Fruit fly (Drosophila melanogaster) whole organism, embryonic: Measurements from ENCODE around the gene Gr32a.

ENCODE experiments used
- Antp ChIP-seq: fragments of 200-800 bp; sonication (Bioruptor generic); optimal IDR thresholded peaks from 3 replicates; lab custom pipeline; 2016; ENCODE audit warnings: missing biosample characterization, missing genetic modification characterization
- Atf6 ChIP-seq: fragments of 200-800 bp; sonication (Bioruptor generic); IDR thresholded peaks from 2 replicates; pipeline ENCODE4 v1.3.6; 2022; ENCODE audit warnings: missing biosample characterization, missing genetic modification characterization
- Bgb ChIP-seq: fragments of 200-800 bp; sonication (Bioruptor generic); IDR thresholded peaks from 2 replicates; pipeline ENCODE4 v1.3.6; 2022; ENCODE audit warnings: missing biosample characterization, missing genetic modification characterization; ENCODE audit not compliant: partially characterized antibody
- CG12236 ChIP-seq: fragments of 200-800 bp; sonication (Bioruptor generic); optimal IDR thresholded peaks from 2 replicates; lab custom pipeline; 2016; ENCODE audit warnings: missing biosample characterization, missing genetic modification characterization
- CG1233 ChIP-seq: fragments of 200-800 bp; sonication (Bioruptor generic); optimal IDR thresholded peaks from 4 replicates; lab custom pipeline; 2018; ENCODE audit warnings: missing biosample characterization, mild to moderate bottlenecking, missing genetic modification characterization
- CG12391 ChIP-seq: fragments of 200-800 bp; sonication (Bioruptor generic); optimal IDR thresholded peaks from 3 replicates; lab custom pipeline; 2018; ENCODE audit warnings: missing biosample characterization, mild to moderate bottlenecking, missing genetic modification characterization, moderate library complexity
- CG13296 ChIP-seq: fragments of 200-800 bp; sonication (Bioruptor generic); optimal IDR thresholded peaks from 3 replicates; lab custom pipeline; 2018; ENCODE audit warnings: missing biosample characterization, mild to moderate bottlenecking, missing genetic modification characterization
- CG13775 ChIP-seq: fragments of 200-800 bp; sonication (Bioruptor generic); optimal IDR thresholded peaks from 3 replicates; lab custom pipeline; 2017; ENCODE audit warnings: missing biosample characterization, mild to moderate bottlenecking, missing genetic modification characterization
- CG15514 ChIP-seq: fragments of 200-800 bp; sonication (Bioruptor generic); optimal IDR thresholded peaks from 3 replicates; lab custom pipeline; 2017; ENCODE audit warnings: missing biosample characterization, missing genetic modification characterization, mild to moderate bottlenecking, moderate library complexity, missing genetic modification reagents
- CG15696 ChIP-seq: fragments of 200-800 bp; sonication (Bioruptor generic); optimal IDR thresholded peaks from 2 replicates; lab custom pipeline; 2019; ENCODE audit warnings: missing biosample characterization, mild to moderate bottlenecking, missing genetic modification characterization, moderate library complexity
- CG17186 ChIP-seq: fragments of 200-800 bp; sonication (Bioruptor generic); optimal IDR thresholded peaks from 3 replicates; lab custom pipeline; 2017; ENCODE audit warnings: missing biosample characterization, missing genetic modification reagents, missing genetic modification characterization
- CG17359 ChIP-seq: fragments of 200-800 bp; sonication (Bioruptor generic); optimal IDR thresholded peaks from 3 replicates; lab custom pipeline; 2018; ENCODE audit warnings: missing biosample characterization, mild to moderate bottlenecking, missing genetic modification characterization, moderate library complexity
- CG17829 ChIP-seq: fragments of 200-800 bp; optimal IDR thresholded peaks from 2 replicates; lab custom pipeline; 2019; ENCODE audit warnings: missing biosample characterization, mild to moderate bottlenecking, missing genetic modification characterization, moderate library complexity
- CG30020 ChIP-seq: fragments of 200-800 bp; optimal IDR thresholded peaks from 2 replicates; lab custom pipeline; 2019; ENCODE audit warnings: missing biosample characterization, mild to moderate bottlenecking, missing genetic modification characterization, moderate library complexity
- CG34376 ChIP-seq: fragments of 200-800 bp; sonication (Bioruptor generic); optimal IDR thresholded peaks from 2 replicates; lab custom pipeline; 2018; ENCODE audit warnings: missing biosample characterization, mild to moderate bottlenecking, missing genetic modification characterization
- CG34422 ChIP-seq: fragments of 200-800 bp; sonication (Bioruptor generic); IDR thresholded peaks from 3 replicates; pipeline ENCODE4 v1.3.6; 2022; ENCODE audit warnings: missing biosample characterization, missing genetic modification characterization
- CG42726 ChIP-seq: fragments of 200-800 bp; sonication (Bioruptor generic); IDR thresholded peaks from 2 replicates; pipeline ENCODE4 v1.3.6; 2022; ENCODE audit warnings: missing biosample characterization, missing genetic modification characterization; ENCODE audit not compliant: partially characterized antibody
- CG6254 ChIP-seq: fragments of 200-800 bp; sonication (Bioruptor generic); optimal IDR thresholded peaks from 3 replicates; lab custom pipeline; 2017; ENCODE audit warnings: mild to moderate bottlenecking, missing biosample characterization, missing genetic modification reagents, missing genetic modification characterization
- CG6689 ChIP-seq: fragments of 200-800 bp; sonication (Bioruptor generic); IDR thresholded peaks from 2 replicates; pipeline ENCODE4 v1.3.6; 2022; ENCODE audit warnings: missing biosample characterization, missing genetic modification characterization
- CG9609 ChIP-seq: fragments of 200-800 bp; sonication (Bioruptor generic); optimal IDR thresholded peaks from 3 replicates; lab custom pipeline; 2016; ENCODE audit warnings: missing biosample characterization, missing genetic modification characterization
- CG9932 ChIP-seq: fragments of 200-800 bp; sonication (Bioruptor generic); IDR thresholded peaks from 2 replicates; pipeline ENCODE4 v1.3.6; 2022; ENCODE audit warnings: missing biosample characterization, missing genetic modification characterization
- CrebB ChIP-seq: fragments of 200-800 bp; sonication (Bioruptor generic); optimal IDR thresholded peaks from 3 replicates; lab custom pipeline; 2018; ENCODE audit warnings: missing biosample characterization, mild to moderate bottlenecking, missing genetic modification characterization
- Dll ChIP-seq: fragments of 200-800 bp; sonication (Bioruptor generic); IDR thresholded peaks from 4 replicates; pipeline ENCODE4 v1.3.6; 2022; ENCODE audit warnings: missing biosample characterization, missing genetic modification characterization; ENCODE audit not compliant: partially characterized antibody
- E2f1 ChIP-seq: fragments of 200-800 bp; sonication (Bioruptor generic); IDR thresholded peaks from 2 replicates; pipeline ENCODE4 v1.3.6; 2022; ENCODE audit warnings: missing biosample characterization, missing genetic modification characterization
- Ets65A ChIP-seq: fragments of 200-800 bp; sonication (Bioruptor generic); peaks from one replicate; lab custom pipeline; 2016; ENCODE audit warnings: missing biosample characterization, missing genetic modification characterization
- Hmx ChIP-seq: fragments of 200-800 bp; sonication (Bioruptor generic); optimal IDR thresholded peaks from 2 replicates; lab custom pipeline; 2016; ENCODE audit warnings: missing biosample characterization, missing genetic modification characterization
- Med ChIP-seq: fragments of 200-800 bp; sonication (Bioruptor generic); peaks from one replicate; lab custom pipeline; 2016; ENCODE audit warnings: missing biosample characterization, missing genetic modification characterization, mild to moderate bottlenecking, inconsistent platforms, moderate library complexity
- Mes4 ChIP-seq: fragments of 200-800 bp; sonication (Bioruptor generic); optimal IDR thresholded peaks from 2 replicates; lab custom pipeline; 2016; ENCODE audit warnings: missing biosample characterization, missing genetic modification characterization
- NfI ChIP-seq: fragments of 200-800 bp; sonication (Bioruptor generic); optimal IDR thresholded peaks from 3 replicates; lab custom pipeline; 2018; ENCODE audit warnings: missing biosample characterization, mild to moderate bottlenecking, missing genetic modification characterization, moderate library complexity
- Opbp ChIP-seq: fragments of 200-800 bp; sonication (Bioruptor generic); IDR thresholded peaks from 3 replicates; pipeline ENCODE4 v1.3.6; 2022; ENCODE audit warnings: missing biosample characterization, missing genetic modification characterization; ENCODE audit not compliant: partially characterized antibody
- Poxn ChIP-seq: fragments of 200-800 bp; sonication (Bioruptor generic); IDR thresholded peaks from 2 replicates; pipeline ENCODE4 v1.3.6; 2022; ENCODE audit warnings: missing biosample characterization, missing genetic modification characterization
- Sry-β ChIP-seq: fragments of 200-800 bp; sonication (Bioruptor generic); optimal IDR thresholded peaks from 2 replicates; lab custom pipeline; 2018; ENCODE audit warnings: missing biosample characterization, mild to moderate bottlenecking, missing genetic modification characterization, moderate library complexity
- Sry-δ ChIP-seq: fragments of 200-800 bp; sonication (Bioruptor generic); optimal IDR thresholded peaks from 2 replicates; lab custom pipeline; 2016; ENCODE audit warnings: missing biosample characterization, missing genetic modification characterization
- al ChIP-seq: fragments of 200-800 bp; sonication (Bioruptor generic); IDR thresholded peaks from 2 replicates; pipeline ENCODE4 v1.3.6; 2022; ENCODE audit warnings: missing biosample characterization, missing genetic modification characterization
- bcd ChIP-seq: fragments of 200-800 bp; sonication (Bioruptor generic); optimal IDR thresholded peaks from 2 replicates; lab custom pipeline; 2017; ENCODE audit warnings: missing biosample characterization, mild to moderate bottlenecking, missing genetic modification characterization
- dmrt99B ChIP-seq: fragments of 200-800 bp; sonication (Bioruptor generic); optimal IDR thresholded peaks from 2 replicates; lab custom pipeline; 2018; ENCODE audit warnings: missing biosample characterization, mild to moderate bottlenecking, missing genetic modification characterization, moderate library complexity
- h ChIP-seq: fragments of >200 bp; optimal IDR thresholded peaks from 2 replicates; lab custom pipeline; 2017
- hkb ChIP-seq, 2 experiments: fragments of 200-800 bp in 1 of 2; fragments of >200 bp in 1 of 2; sonication (Bioruptor generic) in 1 of 2; IDR thresholded peaks in 1 of 2; optimal IDR thresholded peaks in 1 of 2; 2 replicates each; pipeline versions ENCODE4 v1.3.6 to Lab custom; 2017 to 2022; ENCODE audit warnings: missing biosample characterization in 1 of 2, missing genetic modification characterization in 1 of 2
- ind ChIP-seq: fragments of 200-800 bp; sonication (Bioruptor generic); optimal IDR thresholded peaks from 3 replicates; lab custom pipeline; 2016; ENCODE audit warnings: missing biosample characterization, missing genetic modification characterization
- peb ChIP-seq: fragments of 200-800 bp; sonication (Bioruptor generic); IDR thresholded peaks from 2 replicates; pipeline ENCODE4 v1.3.6; 2022; ENCODE audit warnings: missing biosample characterization, missing genetic modification characterization
- prd ChIP-seq, 3 experiments: fragments of >200 bp in 2 of 3; fragments of 200-800 bp in 1 of 3; sonication (Bioruptor generic) in 1 of 3; optimal IDR thresholded peaks in 2 of 3; IDR thresholded peaks in 1 of 3; 2 replicates in 2 of 3; 3 replicates in 1 of 3; pipeline versions ENCODE4 v1.3.6 to Lab custom; 2017 to 2022; ENCODE audit warnings: missing biosample characterization in 1 of 3, missing genetic modification characterization in 1 of 3
- psq ChIP-seq: fragments of 200-800 bp; sonication (Bioruptor generic); optimal IDR thresholded peaks from 2 replicates; lab custom pipeline; 2017; ENCODE audit warnings: missing biosample characterization, missing genetic modification characterization
- rib ChIP-seq: fragments of 200-800 bp; sonication (Bioruptor generic); IDR thresholded peaks from 2 replicates; pipeline ENCODE4 v1.3.6; 2022; ENCODE audit warnings: missing biosample characterization, missing genetic modification characterization
- sens ChIP-seq: fragments of 200-800 bp; sonication (Bioruptor generic); peaks from one replicate; lab custom pipeline; 2016; ENCODE audit warnings: missing biosample characterization, missing genetic modification characterization
- sens-2 ChIP-seq: fragments of 200-800 bp; sonication (Bioruptor generic); IDR thresholded peaks from 2 replicates; pipeline ENCODE4 v1.3.6; 2022; ENCODE audit warnings: missing biosample characterization, missing genetic modification characterization
- sqz ChIP-seq: fragments of 200-800 bp; sonication (Bioruptor generic); optimal IDR thresholded peaks from 3 replicates; lab custom pipeline; 2018; ENCODE audit warnings: missing biosample characterization, mild to moderate bottlenecking, missing genetic modification characterization

The Gr32a gene

DNA sequence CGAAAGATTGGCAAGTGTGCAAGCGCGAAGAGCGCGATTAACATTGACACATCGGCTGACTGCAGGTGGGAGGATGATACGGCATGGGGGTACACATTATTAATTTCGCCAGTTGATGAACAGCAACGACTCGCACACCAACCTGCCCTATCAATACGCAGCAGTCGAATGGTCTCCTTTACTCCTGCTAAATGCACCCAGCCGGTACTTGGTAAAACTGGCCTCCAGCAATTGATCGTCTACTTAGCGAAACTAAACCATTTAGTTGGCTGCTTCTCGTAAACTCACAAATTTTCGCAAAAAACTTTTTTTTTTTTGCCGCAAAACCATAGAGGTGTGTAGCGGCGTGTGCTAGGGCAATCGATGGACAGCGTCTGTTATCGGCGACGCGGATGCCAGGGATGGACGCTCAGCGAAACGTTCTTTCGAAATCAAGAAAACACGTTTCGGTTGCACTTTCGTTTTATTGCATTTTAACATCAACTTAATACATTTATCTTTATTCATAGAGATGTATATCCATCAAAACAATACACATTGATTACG is 13.2 kb upstream of the Gr32a start, which contains the start of gene Ge-1 (continued):
- TF ChIP-seq CG34422 (peak; percentile 84; the same call in 2 of the 3 replicates), CG17829 (peak; percentile 25), CG17186 (GFP tag; lab: Kevin White, UChicago) (peak; percentile 13), Sry-δ (GFP tag; lab: Kevin White, UChicago) (peak; percentile 90), CG6689 (GFP tag; lab: Robert Waterston, UW) (peak; percentile 51), sqz (peak; percentile 80), Med (GFP tag; lab: Kevin White, UChicago) (peak; percentile 76), CG17359 (tag; lab: Kevin White, UChicago) (peak; percentile 40), Ets65A (peak; percentile 72), Bgb (GFP tag; lab: Robert Waterston, UW) (peak; percentile 57), Atf6 (GFP tag; lab: Robert Waterston, UW) (0 out of 2 replicates have a peak, but pooled peaks have one; percentile 9), Opbp (GFP tag; lab: Robert Waterston, UW) (peak; percentile 53; the same call in 2 of the 3 replicates), ind (GFP tag; lab: Kevin White, UChicago) (no peak), CG15514 (peak; percentile 83), CG30020 (tag; lab: Kevin White, UChicago) (peak; percentile 46), Hmx (GFP tag; lab: Kevin White, UChicago) (no peak)

DNA sequence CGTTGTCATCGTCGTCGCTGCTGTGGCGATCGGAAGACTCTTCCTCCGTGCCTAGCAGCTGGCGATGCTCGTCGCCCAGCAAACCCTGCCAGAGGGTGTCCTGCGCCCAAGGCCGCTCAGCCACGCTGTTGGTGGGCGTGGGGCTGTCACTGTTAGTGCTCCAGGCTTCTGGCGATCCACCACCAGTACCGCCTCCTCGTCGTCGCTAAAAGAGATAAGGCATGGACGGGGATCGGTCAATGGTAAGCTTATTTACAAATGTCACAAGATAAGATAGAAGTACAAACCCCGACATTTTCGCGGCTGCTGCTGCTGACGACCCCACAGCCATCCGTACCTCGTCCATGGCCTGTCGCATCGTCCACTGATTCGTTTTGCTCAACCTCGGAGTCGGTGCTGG is 8.5 kb upstream of the Gr32a start:
- TF ChIP-seq prd (optimal IDR thresholded peaks at IDR 0.05; lab: Kevin White, UChicago) (peak in 1 of 2 experiments; percentile 12), prd (GFP tag; IDR thresholded peaks at IDR 0.05; lab: Robert Waterston, UW) (no peak), CG15696 (tag; lab: Kevin White, UChicago) (no peak), Med (GFP tag; lab: Kevin White, UChicago) (peak; percentile 61)

DNA sequence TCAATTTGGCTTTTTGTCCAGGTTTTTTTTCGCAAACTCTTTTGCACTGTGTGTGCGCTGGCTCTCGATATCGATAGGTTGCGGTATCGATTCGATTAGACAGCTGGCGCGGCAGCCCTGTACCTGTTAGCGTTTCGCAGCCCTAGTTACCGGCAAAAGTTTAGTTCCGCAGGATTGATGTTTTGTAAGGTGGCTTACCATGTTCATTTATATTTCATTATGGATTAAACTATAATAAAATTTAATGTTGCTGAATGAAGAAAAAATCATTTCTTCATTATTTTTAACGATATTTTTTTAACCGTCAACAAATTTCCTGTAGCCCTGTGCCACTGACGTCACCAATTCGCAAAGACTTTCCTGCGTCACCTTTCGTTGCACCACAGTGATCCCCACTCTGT is 7.3 kb upstream of the Gr32a start, which contains the start of gene Reps:
Reps (minus strand) TSS at position 84 of the 401 bp plus-strand sequence.
- TF ChIP-seq peb (GFP tag; lab: Robert Waterston, UW): peak; percentile 98
- TF ChIP-seq CG12236 (GFP tag; lab: Kevin White, UChicago): peak; percentile 92
- peak; percentile 99 for TF ChIP-seq E2f1 (GFP tag; lab: Robert Waterston, UW)
- peak; percentile 96 for TF ChIP-seq CG6254 (GFP tag; lab: Kevin White, UChicago)
- TF ChIP-seq Poxn (GFP tag; lab: Robert Waterston, UW): peak; percentile 95
- TF ChIP-seq Sry-β: peak; percentile 73
- peak; percentile 97 for TF ChIP-seq CG13296 (GFP tag; lab: Kevin White, UChicago)
- peak; percentile 96 for TF ChIP-seq Antp (GFP tag; lab: Kevin White, UChicago)
- peak; percentile 98 for TF ChIP-seq CG1233
- TF ChIP-seq NfI (GFP tag; lab: Kevin White, UChicago): peak; percentile 98
- TF ChIP-seq CG9609 (GFP tag; lab: Kevin White, UChicago): peak; percentile 97
- peak; percentile 69; the same call in 1 of the 2 replicates for TF ChIP-seq CG42726
- TF ChIP-seq psq (GFP tag; lab: Kevin White, UChicago): peak; percentile 95
- peak; percentile 97 for TF ChIP-seq rib (GFP tag; lab: Robert Waterston, UW)
- peak; percentile 99 for TF ChIP-seq bcd (GFP tag; lab: Kevin White, UChicago)
- TF ChIP-seq CrebB (tag; lab: Kevin White, UChicago): peak; percentile 96
- peak; percentile 100 for TF ChIP-seq CG13775 (GFP tag; lab: Kevin White, UChicago)
- TF ChIP-seq al (GFP tag; lab: Robert Waterston, UW): peak; percentile 98
- TF ChIP-seq CG9932 (GFP tag; lab: Robert Waterston, UW): peak; percentile 99
- peak; percentile 95 for TF ChIP-seq Mes4
- peak; percentile 100 for TF ChIP-seq sens (GFP tag; lab: Kevin White, UChicago)
- peak; percentile 99 for TF ChIP-seq CG12391
- peak; percentile 98 for TF ChIP-seq dmrt99B (tag; lab: Kevin White, UChicago)
- TF ChIP-seq CG34376: peak; percentile 98
- peak; percentile 98 for TF ChIP-seq sens-2 (GFP tag; lab: Robert Waterston, UW)
- no peak for TF ChIP-seq prd (optimal IDR thresholded peaks at IDR 0.05; lab: Kevin White, UChicago)
- TF ChIP-seq prd (GFP tag; IDR thresholded peaks at IDR 0.05; lab: Robert Waterston, UW): peak; percentile 100
- TF ChIP-seq hkb (optimal IDR thresholded peaks at IDR 0.05; lab: Kevin White, UChicago): peak; percentile 91
- TF ChIP-seq hkb (GFP tag; IDR thresholded peaks at IDR 0.05; lab: Robert Waterston, UW): peak; percentile 99
- peak; percentile 74 for TF ChIP-seq Dll (GFP tag; lab: Robert Waterston, UW)
- TF ChIP-seq h (lab: Kevin White, UChicago): no peak
